Worm (Caenorhabditis elegans) whole organism, L4 larva: ENCODE measurements around the gene R02D5.3.

ENCODE experiments used
- F37D6.2 ChIP-seq: sonication (generic microtip); optimal IDR thresholded peaks from 2 replicates; lab custom pipeline; 2016; ENCODE audit warnings: mild to moderate bottlenecking, missing genetic modification characterization, missing compliant biosample characterization
- F49E8.2 ChIP-seq: sonication (generic microtip); optimal IDR thresholded peaks from 2 replicates; lab custom pipeline; 2016; ENCODE audit warnings: missing compliant biosample characterization, mild to moderate bottlenecking, missing genetic modification characterization, borderline replicate concordance
- aha-1 ChIP-seq: fragments of 150-350 bp; peaks from one replicate; lab custom pipeline; 2014; ENCODE audit warnings: missing biosample characterization, missing genetic modification characterization
- aly-2 ChIP-seq: sonication (generic microtip); optimal IDR thresholded peaks from 2 replicates; lab custom pipeline; 2018; ENCODE audit warnings: missing biosample characterization, missing genetic modification characterization
- ceh-20 ChIP-seq: fragments of 200-800 bp; sonication (Bioruptor generic); IDR thresholded peaks from 2 replicates; pipeline ENCODE4 v1.3.6; 2022; ENCODE audit warnings: missing genetic modification reagents, missing genetic modification characterization, missing compliant biosample characterization
- ceh-62 ChIP-seq: sonication (generic microtip); optimal IDR thresholded peaks from 2 replicates; lab custom pipeline; 2017; ENCODE audit warnings: missing biosample characterization, missing genetic modification characterization
- daf-16 ChIP-seq, 3 experiments: sonication (generic microtip); optimal IDR thresholded peaks; 2 replicates each; lab custom pipeline; 2016 to 2017; ENCODE audit warnings: missing genetic modification characterization in 3 of 3, missing genetic modification reagents in 3 of 3, mild to moderate bottlenecking in 2 of 3, missing compliant biosample characterization in 2 of 3, missing biosample characterization in 1 of 3, moderate library complexity in 1 of 3
- daf-8 ChIP-seq: fragments of 200-800 bp; sonication (Bioruptor generic); IDR thresholded peaks from 2 replicates; pipeline ENCODE4 v1.3.6; 2022; ENCODE audit warnings: missing genetic modification characterization, missing compliant biosample characterization
- egl-43 ChIP-seq: fragments of 200-800 bp; sonication (Bioruptor generic); IDR thresholded peaks from 2 replicates; pipeline ENCODE4 v1.3.6; 2022; ENCODE audit warnings: missing genetic modification reagents, missing genetic modification characterization, missing compliant biosample characterization
- hlh-11 ChIP-seq: fragments of 200-800 bp; sonication (Bioruptor generic); optimal IDR thresholded peaks from 2 replicates; lab custom pipeline; 2018; ENCODE audit warnings: mild to moderate bottlenecking, missing genetic modification characterization, missing compliant biosample characterization
- hlh-30 ChIP-seq: sonication (generic microtip); optimal IDR thresholded peaks from 2 replicates; lab custom pipeline; 2017; ENCODE audit warnings: antibody characterized with exemption, mild to moderate bottlenecking, missing genetic modification characterization, missing compliant biosample characterization; ENCODE audit not compliant: insufficient read depth
- hmg-1.1 ChIP-seq: fragments of 200-800 bp; sonication (Bioruptor generic); IDR thresholded peaks from 2 replicates; pipeline ENCODE4 v1.3.6; 2022; ENCODE audit warnings: missing genetic modification reagents, missing genetic modification characterization, missing compliant biosample characterization
- lin-15B ChIP-seq: fragments of 150-350 bp; sonication (generic microtip); optimal IDR thresholded peaks from 3 replicates; lab custom pipeline; 2014; ENCODE audit warnings: missing biosample characterization, missing genetic modification characterization
- madf-5 ChIP-seq, 2 experiments: fragments of 200-800 bp; sonication (Bioruptor generic); IDR thresholded peaks; 2 replicates each; pipeline ENCODE4 v1.3.6; 2022; ENCODE audit warnings: missing compliant biosample characterization in 2 of 2, missing genetic modification characterization in 2 of 2
- mdl-1 ChIP-seq, 2 experiments: fragments of 150-350 bp in 1 of 2; sonication (generic microtip) in 1 of 2; optimal IDR thresholded peaks; 2 replicates each; lab custom pipeline; 2014 to 2017; ENCODE audit warnings: missing biosample characterization in 2 of 2, missing genetic modification characterization in 2 of 2
- mdt-29 ChIP-seq: fragments of 200-800 bp; sonication (Bioruptor generic); IDR thresholded peaks from 2 replicates; pipeline ENCODE4 v1.3.6; 2022; ENCODE audit warnings: missing genetic modification reagents, missing genetic modification characterization, missing compliant biosample characterization
- mep-1 ChIP-seq: fragments of 150-350 bp; sonication (generic microtip); optimal IDR thresholded peaks from 3 replicates; lab custom pipeline; 2014; ENCODE audit warnings: missing biosample characterization, missing genetic modification characterization
- mes-2 ChIP-seq: sonication (generic microtip); optimal IDR thresholded peaks from 2 replicates; lab custom pipeline; 2016; ENCODE audit warnings: missing genotype, mild to moderate bottlenecking, missing genetic modification characterization, missing compliant biosample characterization; ENCODE audit not compliant: poor library complexity, severe bottlenecking
- mxl-3 ChIP-seq: fragments of 200-800 bp; sonication (Bioruptor generic); optimal IDR thresholded peaks from 2 replicates; lab custom pipeline; 2018; ENCODE audit warnings: mild to moderate bottlenecking, missing genetic modification characterization, missing compliant biosample characterization
- nhr-10 ChIP-seq: fragments of 150-350 bp; optimal IDR thresholded peaks from 2 replicates; lab custom pipeline; 2014; ENCODE audit warnings: missing biosample characterization, missing genetic modification characterization
- nhr-25 ChIP-seq: sonication (generic microtip); optimal IDR thresholded peaks from 2 replicates; lab custom pipeline; 2017; ENCODE audit warnings: missing genetic modification characterization, mild to moderate bottlenecking, missing compliant biosample characterization, antibody characterized with exemption, moderate library complexity, borderline replicate concordance; ENCODE audit not compliant: insufficient read depth
- nhr-28 ChIP-seq: fragments of 150-350 bp; optimal IDR thresholded peaks from 2 replicates; lab custom pipeline; 2014; ENCODE audit warnings: missing biosample characterization, missing genetic modification characterization
- nhr-42 ChIP-seq: fragments of 200-800 bp; sonication (Bioruptor generic); IDR thresholded peaks from 2 replicates; pipeline ENCODE4 v1.3.6; 2022; ENCODE audit warnings: missing genetic modification characterization, missing compliant biosample characterization
- nhr-6 ChIP-seq: fragments of 150-350 bp; optimal IDR thresholded peaks from 2 replicates; lab custom pipeline; 2014; ENCODE audit warnings: missing biosample characterization, missing genetic modification characterization
- nhr-77 ChIP-seq: fragments of 150-350 bp; optimal IDR thresholded peaks from 2 replicates; lab custom pipeline; 2014; ENCODE audit warnings: missing biosample characterization, missing genetic modification characterization
- rbr-2 ChIP-seq: sonication (generic microtip); optimal IDR thresholded peaks from 2 replicates; lab custom pipeline; 2016; ENCODE audit warnings: missing genotype, missing genetic modification characterization, missing compliant biosample characterization
- saeg-2 ChIP-seq: fragments of 200-800 bp; sonication (Bioruptor generic); IDR thresholded peaks from 2 replicates; pipeline ENCODE4 v1.3.6; 2022; ENCODE audit warnings: missing genetic modification reagents, missing genetic modification characterization, missing compliant biosample characterization
- snpc-1.2 ChIP-seq: fragments of 200-800 bp; sonication (Bioruptor generic); IDR thresholded peaks from 2 replicates; pipeline ENCODE4 v1.3.6; 2022; ENCODE audit warnings: missing genetic modification reagents, missing genetic modification characterization, missing compliant biosample characterization
- tra-1 ChIP-seq: fragments of 200-800 bp; sonication (Bioruptor generic); IDR thresholded peaks from 2 replicates; pipeline ENCODE4 v1.3.6; 2022; ENCODE audit warnings: missing genetic modification reagents, missing genetic modification characterization, missing compliant biosample characterization
- unc-62 ChIP-seq, 3 experiments: fragments of 150-350 bp in 1 of 3; sonication (generic microtip); optimal IDR thresholded peaks in 2 of 3; peaks in 1 of 3; 1 replicate in 1 of 3; 2 replicates in 2 of 3; lab custom pipeline; 2014 to 2017; ENCODE audit warnings: missing biosample characterization in 3 of 3, missing genetic modification characterization in 3 of 3, missing genetic modification reagents in 3 of 3, missing genotype in 1 of 3
- zag-1 ChIP-seq: fragments of 150-350 bp; optimal IDR thresholded peaks from 2 replicates; lab custom pipeline; 2014; ENCODE audit warnings: missing biosample characterization, missing genetic modification characterization
- zip-2 ChIP-seq: fragments of 150-350 bp; optimal IDR thresholded peaks from 2 replicates; lab custom pipeline; 2014; ENCODE audit warnings: missing biosample characterization, missing genetic modification characterization

The R02D5.3 gene

ce11 chrV:14493665-14494064 lies 10.7 kb downstream of the R02D5.3 start:
- no peak for TF ChIP-seq daf-8 (GFP tag; lab: Robert Waterston, UW)
- TF ChIP-seq unc-62 (GFP tag; optimal IDR thresholded peaks at IDR 0.05 in 1 of 2; lab: Kevin White, UChicago), result peak in 1 of 2 experiments; percentile 40
- TF ChIP-seq unc-62 (tag; optimal IDR thresholded peaks at IDR 0.05; lab: Kevin White, UChicago), result no peak
- peak; percentile 11 for TF ChIP-seq aha-1

ce11 chrV:14495493-14495892 lies 12.5 kb downstream of the R02D5.3 start:
- TF ChIP-seq madf-5 (GFP tag; IDR thresholded peaks at IDR 0.05; lab: Robert Waterston, UW) (no peak), mxl-3 (GFP tag; lab: Kevin White, UChicago) (no peak), zip-2 (tag; lab: Kevin White, UChicago) (no peak), saeg-2 (no peak), lin-15B (no peak), F49E8.2 (tag; lab: Kevin White, UChicago) (no peak), nhr-10 (tag; lab: Kevin White, UChicago) (no peak), rbr-2 (tag; lab: Kevin White, UChicago) (no peak), snpc-1.2 (GFP tag; lab: Robert Waterston, UW) (no peak)

ce11 chrV:14496446-14496845 lies 13.5 kb downstream of the R02D5.3 start:
- TF ChIP-seq unc-62 (GFP tag; optimal IDR thresholded peaks at IDR 0.05 in 1 of 2; lab: Kevin White, UChicago) (peak in 1 of 2 experiments; percentile 58), unc-62 (tag; optimal IDR thresholded peaks at IDR 0.05; lab: Kevin White, UChicago) (no peak), nhr-77 (tag; lab: Kevin White, UChicago) (no peak)

ce11 chrV:14498204-14498603 lies 15.2 kb downstream of the R02D5.3 start:
- TF ChIP-seq nhr-6 (tag; lab: Kevin White, UChicago), result peak; percentile 62
- no peak for TF ChIP-seq tra-1
- TF ChIP-seq mdl-1 (tag; optimal IDR thresholded peaks at IDR 0.05; lab: Kevin White, UChicago), result no peak
- TF ChIP-seq ceh-62 (tag; lab: Kevin White, UChicago), result no peak
- TF ChIP-seq nhr-42 (GFP tag; lab: Robert Waterston, UW), result no peak
- peak in 1 of 2 experiments; percentile 16 for TF ChIP-seq unc-62 (GFP tag; optimal IDR thresholded peaks at IDR 0.05 in 1 of 2; lab: Kevin White, UChicago)
- TF ChIP-seq unc-62 (tag; optimal IDR thresholded peaks at IDR 0.05; lab: Kevin White, UChicago), result no peak
- peak; percentile 4 for TF ChIP-seq nhr-25 (tag; lab: Kevin White, UChicago)
- peak; percentile 13 for TF ChIP-seq nhr-28 (tag; lab: Kevin White, UChicago)
- TF ChIP-seq aly-2 (tag; lab: Kevin White, UChicago), result no peak
- no peak for TF ChIP-seq egl-43 (GFP tag; lab: Robert Waterston, UW)

ce11 chrV:14499074-14499864 lies 16.3 kb downstream of the R02D5.3 start:
- TF ChIP-seq hlh-30 (tag; lab: Kevin White, UChicago), result peak; percentile 48
- TF ChIP-seq nhr-28 (tag; lab: Kevin White, UChicago), result peak; percentile 38
- TF ChIP-seq hlh-11 (tag; lab: Kevin White, UChicago), result peak; percentile 11
- TF ChIP-seq hmg-1.1 (GFP tag; lab: Robert Waterston, UW), result 0 out of 2 replicates have a peak, but pooled peaks have one; percentile 32
- no peak for TF ChIP-seq mdt-29 (GFP tag; lab: Robert Waterston, UW)
- TF ChIP-seq daf-16 (GFP tag; optimal IDR thresholded peaks at IDR 0.05; lab: Kevin White, UChicago), result no peak
- TF ChIP-seq daf-16 (tag; optimal IDR thresholded peaks at IDR 0.05; lab: Kevin White, UChicago), result peak; percentile 32
- no peak for TF ChIP-seq zag-1
- TF ChIP-seq egl-43 (GFP tag; lab: Robert Waterston, UW), result peak; percentile 30; the same call in 1 of the 2 replicates

- no peak for TF ChIP-seq daf-8 (GFP tag; lab: Robert Waterston, UW)
- TF ChIP-seq mes-2, result peak; percentile 23
- peak; percentile 33 for TF ChIP-seq nhr-6 (tag; lab: Kevin White, UChicago)
- TF ChIP-seq mep-1 (tag; lab: Kevin White, UChicago), result peak; percentile 24
- no peak for TF ChIP-seq ceh-20 (GFP tag; lab: Robert Waterston, UW)
- no peak for TF ChIP-seq F37D6.2 (tag; lab: Kevin White, UChicago)
- peak; percentile 20 for TF ChIP-seq nhr-28 (tag; lab: Kevin White, UChicago)
Measured at ce11 chrV:14500554-14500953, 17.6 kb downstream of the R02D5.3 start.
